Worm (Caenorhabditis elegans) whole organism, L1 larva: ENCODE data around the gene cpr-2.

Experiments used
- ama-1 ChIP-seq: fragments of 150-350 bp; optimal IDR thresholded peaks from 2 replicates; lab custom pipeline; 2014
- hpl-2 ChIP-seq: fragments of 150-350 bp; optimal IDR thresholded peaks from 2 replicates; lab custom pipeline; 2014; ENCODE audit warnings: missing biosample characterization, missing genetic modification reagents, missing genetic modification characterization

DNA sequence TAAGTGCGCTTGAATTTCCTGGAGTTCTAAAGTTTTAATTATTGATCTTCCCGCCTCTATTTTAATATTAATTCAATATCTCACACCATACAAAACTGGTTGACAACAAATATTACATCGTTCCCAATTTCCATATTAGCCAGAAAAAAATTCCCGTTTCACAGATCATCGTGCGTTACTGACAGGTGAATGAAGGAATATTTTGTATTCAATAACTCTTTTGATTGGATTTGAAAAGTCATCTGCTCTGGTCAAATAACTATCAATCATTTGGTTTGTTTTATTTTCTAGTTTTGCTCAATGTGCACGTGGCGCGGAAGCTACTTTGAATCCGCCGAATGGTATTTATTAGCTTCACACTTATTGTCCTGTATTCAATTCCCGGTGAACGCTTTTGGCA is 50.2 kb downstream of the cpr-2 start, which contains the start of gene srh-139:
- TF ChIP-seq hpl-2 (GFP tag; lab: Kevin White, UChicago) (no peak), ama-1 (no peak)
